Worm (Caenorhabditis elegans) whole organism, mixed stage, embryonic: ENCODE measurements around the gene lips-9.

Source experiments
- M03D4.4 ChIP-seq: sonication (generic microtip); optimal IDR thresholded peaks from 2 replicates; lab custom pipeline; 2017; ENCODE audit warnings: mild to moderate bottlenecking, missing genetic modification characterization, missing compliant biosample characterization
- bed-3 ChIP-seq: fragments of 200-800 bp; sonication (Bioruptor generic); optimal IDR thresholded peaks from 3 replicates; lab custom pipeline; 2018; ENCODE audit warnings: mild to moderate bottlenecking, missing genetic modification characterization, moderate library complexity, missing compliant biosample characterization
- blmp-1 ChIP-seq: fragments of 150-350 bp; optimal IDR thresholded peaks from 2 replicates; lab custom pipeline; 2014; ENCODE audit warnings: missing biosample characterization, missing genetic modification characterization
- ceh-39 ChIP-seq: fragments of 150-350 bp; optimal IDR thresholded peaks from 2 replicates; lab custom pipeline; 2014; ENCODE audit warnings: missing biosample characterization, missing genetic modification characterization
- ceh-43 ChIP-seq: fragments of 200-800 bp; sonication (Bioruptor generic); optimal IDR thresholded peaks from 2 replicates; lab custom pipeline; 2018; ENCODE audit warnings: mild to moderate bottlenecking, missing genetic modification characterization, moderate library complexity, missing compliant biosample characterization
- ceh-83 ChIP-seq: fragments of 200-800 bp; sonication (Bioruptor generic); optimal IDR thresholded peaks from 2 replicates; lab custom pipeline; 2018; ENCODE audit warnings: mild to moderate bottlenecking, missing genetic modification characterization, missing compliant biosample characterization
- ces-1 ChIP-seq: fragments of 150-350 bp; optimal IDR thresholded peaks from 2 replicates; lab custom pipeline; 2014; ENCODE audit warnings: missing biosample characterization, missing genetic modification reagents, missing genetic modification characterization
- cnd-1 ChIP-seq: fragments of 200-800 bp; sonication (Bioruptor generic); optimal IDR thresholded peaks from 2 replicates; lab custom pipeline; 2018; ENCODE audit warnings: mild to moderate bottlenecking, missing genetic modification characterization, missing compliant biosample characterization
- drap-1 ChIP-seq: fragments of 200-800 bp; sonication (Bioruptor generic); optimal IDR thresholded peaks from 3 replicates; lab custom pipeline; 2018; ENCODE audit warnings: mild to moderate bottlenecking, missing genetic modification characterization, missing compliant biosample characterization
- elt-1 ChIP-seq: sonication (generic microtip); optimal IDR thresholded peaks from 2 replicates; lab custom pipeline; 2017; ENCODE audit warnings: missing genetic modification characterization, mild to moderate bottlenecking, missing compliant biosample characterization, antibody characterized with exemption, moderate library complexity, borderline replicate concordance; ENCODE audit not compliant: insufficient read depth
- elt-3 ChIP-seq: fragments of 150-350 bp; optimal IDR thresholded peaks from 2 replicates; lab custom pipeline; 2014; ENCODE audit warnings: missing biosample characterization, missing genetic modification characterization
- flh-1 ChIP-seq: fragments of 200-800 bp; sonication (Bioruptor generic); optimal IDR thresholded peaks from 2 replicates; lab custom pipeline; 2018; ENCODE audit warnings: mild to moderate bottlenecking, missing genetic modification characterization, moderate library complexity, missing compliant biosample characterization
- ham-2 ChIP-seq: fragments of 200-800 bp; sonication (Bioruptor generic); optimal IDR thresholded peaks from 2 replicates; lab custom pipeline; 2018; ENCODE audit warnings: mild to moderate bottlenecking, missing genetic modification characterization, missing compliant biosample characterization
- hlh-1 ChIP-seq: fragments of 150-350 bp; optimal IDR thresholded peaks from 2 replicates; lab custom pipeline; 2014; ENCODE audit warnings: missing biosample characterization, missing genetic modification reagents, missing genetic modification characterization
- lin-13 ChIP-seq: fragments of 150-350 bp; optimal IDR thresholded peaks from 2 replicates; lab custom pipeline; 2014; ENCODE audit warnings: missing biosample characterization, missing genetic modification characterization
- lin-32 ChIP-seq: fragments of 200-800 bp; sonication (Bioruptor generic); optimal IDR thresholded peaks from 2 replicates; lab custom pipeline; 2018; ENCODE audit warnings: mild to moderate bottlenecking, missing genetic modification characterization, missing compliant biosample characterization
- lsy-2 ChIP-seq: fragments of 150-350 bp; optimal IDR thresholded peaks from 2 replicates; lab custom pipeline; 2014; ENCODE audit warnings: missing biosample characterization, missing genetic modification characterization
- mab-5 ChIP-seq: fragments of 150-350 bp; optimal IDR thresholded peaks from 2 replicates; lab custom pipeline; 2014; ENCODE audit warnings: missing biosample characterization, missing genetic modification characterization
- mep-1 ChIP-seq: fragments of 150-350 bp; optimal IDR thresholded peaks from 2 replicates; lab custom pipeline; 2017; ENCODE audit warnings: missing biosample characterization, missing genetic modification reagents, missing genetic modification characterization, inconsistent platforms
- mls-2 ChIP-seq: sonication (generic microtip); optimal IDR thresholded peaks from 2 replicates; lab custom pipeline; 2016; ENCODE audit warnings: mild to moderate bottlenecking, missing genetic modification characterization, moderate library complexity, missing compliant biosample characterization
- nhr-12 ChIP-seq: fragments of 150-350 bp; optimal IDR thresholded peaks from 2 replicates; lab custom pipeline; 2014; ENCODE audit warnings: missing biosample characterization, missing genetic modification characterization
- nhr-2 ChIP-seq: fragments of 150-350 bp; optimal IDR thresholded peaks from 2 replicates; lab custom pipeline; 2014; ENCODE audit warnings: missing biosample characterization, missing genetic modification characterization
- nhr-237 ChIP-seq: fragments of 150-350 bp; optimal IDR thresholded peaks from 2 replicates; lab custom pipeline; 2014; ENCODE audit warnings: missing biosample characterization, missing genetic modification characterization
- nhr-28 ChIP-seq: fragments of 150-350 bp; optimal IDR thresholded peaks from 2 replicates; lab custom pipeline; 2014; ENCODE audit warnings: missing biosample characterization, missing genetic modification characterization
- nhr-76 ChIP-seq: sonication (generic microtip); optimal IDR thresholded peaks from 2 replicates; lab custom pipeline; 2017; ENCODE audit warnings: missing biosample characterization, missing genetic modification characterization
- pha-4 ChIP-seq: fragments of 150-350 bp; optimal IDR thresholded peaks from 2 replicates; lab custom pipeline; 2018; ENCODE audit warnings: missing biosample characterization, missing genetic modification reagents, missing genetic modification characterization
- sem-2 ChIP-seq: fragments of 200-800 bp; sonication (Bioruptor generic); optimal IDR thresholded peaks from 2 replicates; lab custom pipeline; 2018; ENCODE audit warnings: mild to moderate bottlenecking, missing genetic modification characterization, missing compliant biosample characterization
- snpc-4 ChIP-seq: fragments of 150-350 bp; optimal IDR thresholded peaks from 2 replicates; lab custom pipeline; 2014; ENCODE audit warnings: missing biosample characterization, missing genetic modification characterization
- sptf-1 ChIP-seq: sonication (generic microtip); optimal IDR thresholded peaks from 2 replicates; lab custom pipeline; 2017; ENCODE audit warnings: mild to moderate bottlenecking, missing genetic modification characterization, moderate library complexity, missing compliant biosample characterization
- tbx-8 ChIP-seq: fragments of 200-800 bp; sonication (Bioruptor generic); optimal IDR thresholded peaks from 2 replicates; lab custom pipeline; 2018; ENCODE audit warnings: mild to moderate bottlenecking, missing genetic modification characterization, moderate library complexity, missing compliant biosample characterization
- unc-120 ChIP-seq: sonication (generic microtip); optimal IDR thresholded peaks from 2 replicates; lab custom pipeline; 2017; ENCODE audit warnings: missing genetic modification characterization, missing compliant biosample characterization; ENCODE audit not compliant: poor library complexity, severe bottlenecking
- unc-39 ChIP-seq: fragments of 150-350 bp; optimal IDR thresholded peaks from 2 replicates; lab custom pipeline; 2014; ENCODE audit warnings: missing biosample characterization, missing genetic modification characterization
- unc-62 ChIP-seq: fragments of 150-350 bp; optimal IDR thresholded peaks from 2 replicates; lab custom pipeline; 2014; ENCODE audit warnings: missing biosample characterization, missing genetic modification reagents, missing genetic modification characterization
- zip-8 ChIP-seq: fragments of 150-350 bp; optimal IDR thresholded peaks from 2 replicates; lab custom pipeline; 2014; ENCODE audit warnings: missing biosample characterization, missing genetic modification characterization
- ztf-11 ChIP-seq: fragments of 150-350 bp; optimal IDR thresholded peaks from 2 replicates; lab custom pipeline; 2014; ENCODE audit warnings: missing biosample characterization, missing genetic modification characterization

The lips-9 gene

DNA sequence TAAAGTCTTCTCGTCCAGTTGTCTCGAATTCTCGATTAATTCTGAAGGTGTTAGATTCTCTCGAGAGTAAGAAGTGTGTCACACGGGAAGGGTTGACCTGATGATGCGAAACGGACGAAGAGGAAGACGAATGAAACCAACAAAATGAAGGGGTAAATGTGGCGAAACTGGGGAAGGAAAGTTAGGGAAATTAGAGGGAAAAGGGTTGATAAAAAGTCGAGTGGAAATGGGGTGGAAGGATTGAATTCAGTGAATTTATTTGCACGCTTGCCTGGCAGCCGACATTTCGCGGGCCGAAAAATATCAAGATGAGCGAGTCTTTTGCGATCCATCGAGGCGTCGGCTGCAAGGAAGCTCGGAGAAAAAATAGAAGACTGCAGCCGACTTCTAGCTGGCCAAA, 13.0 kb upstream of the lips-9 start, which contains the start of gene F58G1.7:
Gene F58G1.7, minus strand, starts transcription at position 101 of the 400 bp plus-strand sequence.
- TF ChIP-seq mab-5 = no peak
- no peak for TF ChIP-seq lsy-2 (tag; lab: Kevin White, UChicago)
- no peak for TF ChIP-seq M03D4.4 (tag; lab: Kevin White, UChicago)
- TF ChIP-seq drap-1 (GFP tag; lab: Kevin White, UChicago) = no peak
- TF ChIP-seq nhr-2 (tag; lab: Kevin White, UChicago) = no peak
- no peak for TF ChIP-seq lin-13 (tag; lab: Kevin White, UChicago)
- TF ChIP-seq nhr-28 (tag; lab: Kevin White, UChicago) = no peak
- no peak for TF ChIP-seq snpc-4 (tag; lab: Kevin White, UChicago)
- no peak for TF ChIP-seq ceh-39 (tag; lab: Kevin White, UChicago)
- no peak for TF ChIP-seq flh-1

DNA sequence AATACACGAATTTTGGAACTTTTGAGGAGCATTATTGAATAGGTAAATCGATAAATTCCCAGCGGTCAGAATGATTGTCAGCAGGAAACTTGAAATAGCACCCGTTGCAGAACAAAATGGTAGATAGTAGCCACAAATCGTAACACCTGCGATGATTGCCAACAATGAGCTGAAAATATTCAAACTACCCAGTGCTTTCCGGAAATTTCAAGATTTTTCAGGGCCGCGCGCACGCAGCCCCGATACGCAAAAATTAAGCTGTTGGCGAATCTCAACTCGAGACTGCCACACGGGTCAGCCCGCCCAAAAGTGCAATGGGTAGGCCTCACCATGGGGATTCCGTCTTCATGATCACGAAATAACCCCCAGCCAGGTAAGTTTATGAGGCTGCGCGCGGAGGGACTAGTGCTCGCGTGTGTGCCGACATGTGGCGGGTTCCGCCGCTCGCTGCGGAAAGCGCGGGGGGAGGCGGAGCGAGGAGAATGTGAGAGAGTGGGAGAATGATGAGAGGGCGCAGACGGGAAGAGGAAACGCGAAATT, 9.5 kb upstream of the lips-9 start:
- TF ChIP-seq snpc-4 (tag; lab: Kevin White, UChicago) (no peak), zip-8 (no peak), M03D4.4 (tag; lab: Kevin White, UChicago) (peak; percentile 77), ceh-83 (peak; percentile 71), nhr-76 (tag; lab: Kevin White, UChicago) (no peak), nhr-28 (tag; lab: Kevin White, UChicago) (no peak), elt-3 (peak; percentile 82), mls-2 (peak; percentile 76), ztf-11 (tag; lab: Kevin White, UChicago) (peak; percentile 29), mab-5 (no peak), unc-39 (tag; lab: Kevin White, UChicago) (no peak), mep-1 (tag; lab: Kevin White, UChicago) (peak; percentile 57), nhr-2 (tag; lab: Kevin White, UChicago) (no peak), ceh-43 (peak; percentile 34), lin-32 (peak; percentile 30), sptf-1 (tag; lab: Kevin White, UChicago) (peak; percentile 77), cnd-1 (tag; lab: Kevin White, UChicago) (peak; percentile 85), unc-62 (GFP tag; lab: Kevin White, UChicago) (no peak), drap-1 (GFP tag; lab: Kevin White, UChicago) (peak; percentile 79), lsy-2 (tag; lab: Kevin White, UChicago) (peak; percentile 48), nhr-12 (tag; lab: Kevin White, UChicago) (no peak), unc-120 (tag; lab: Kevin White, UChicago) (peak; percentile 52), nhr-237 (tag; lab: Kevin White, UChicago) (peak; percentile 1), ham-2 (GFP tag; lab: Kevin White, UChicago) (peak; percentile 69), lin-13 (tag; lab: Kevin White, UChicago) (peak; percentile 89), bed-3 (GFP tag; lab: Kevin White, UChicago) (peak; percentile 61), hlh-1 (tag; lab: Kevin White, UChicago) (no peak), ceh-39 (tag; lab: Kevin White, UChicago) (peak; percentile 53), flh-1 (no peak), blmp-1 (tag; lab: Kevin White, UChicago) (no peak), sem-2 (GFP tag; lab: Kevin White, UChicago) (peak; percentile 69), elt-1 (tag; lab: Kevin White, UChicago) (no peak), tbx-8 (GFP tag; lab: Kevin White, UChicago) (peak; percentile 53), pha-4 (tag; lab: Kevin White, UChicago) (peak; percentile 76), ces-1 (GFP tag; lab: Kevin White, UChicago) (peak; percentile 21)

DNA sequence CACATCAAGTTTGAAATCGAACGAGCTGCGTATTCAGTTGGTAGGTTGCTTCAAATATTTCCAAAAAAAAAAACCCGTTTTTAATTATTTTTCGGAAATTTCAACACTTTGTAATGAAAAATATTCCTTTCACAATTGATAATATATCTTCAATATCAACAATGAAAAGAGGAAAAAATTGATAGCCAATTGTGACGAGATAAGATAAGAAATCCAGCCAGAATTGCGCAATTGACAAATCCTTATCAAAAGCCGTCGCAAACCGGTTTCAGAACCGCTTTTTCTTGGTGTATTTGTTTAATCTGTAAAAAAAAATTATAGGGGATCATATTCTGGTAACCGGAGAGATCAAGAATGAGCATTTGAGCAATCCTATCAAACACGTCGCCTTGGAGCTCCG, 7.3 kb upstream of the lips-9 start:
- TF ChIP-seq tbx-8 (GFP tag; lab: Kevin White, UChicago) = no peak
- peak; percentile 96 for TF ChIP-seq elt-3
- no peak for TF ChIP-seq nhr-28 (tag; lab: Kevin White, UChicago)
- TF ChIP-seq mab-5 = no peak
- TF ChIP-seq, all 35 proteins: peak for 1
